Worm (Caenorhabditis elegans) whole organism, L1 larva: Measurements from ENCODE around the gene ZC84.7.
A peak's percentile ranks its signal among the peaks of the same experiment; 100 is the strongest.

Experiments
- C16A3.4 ChIP-seq: fragments of 150-350 bp; optimal IDR thresholded peaks from 2 replicates; lab custom pipeline; 2014; ENCODE audit warnings: missing biosample characterization, missing genetic modification characterization
- Y116A8C.19 ChIP-seq: sonication (generic microtip); optimal IDR thresholded peaks from 2 replicates; lab custom pipeline; 2016; ENCODE audit warnings: missing compliant biosample characterization, missing genetic modification characterization, borderline replicate concordance
- aha-1 ChIP-seq: fragments of 150-350 bp; optimal IDR thresholded peaks from 2 replicates; lab custom pipeline; 2014; ENCODE audit warnings: missing biosample characterization, missing genetic modification characterization
- alr-1 ChIP-seq: fragments of 200-800 bp; sonication (Bioruptor generic); optimal IDR thresholded peaks from 2 replicates; lab custom pipeline; 2018; ENCODE audit warnings: borderline replicate concordance, mild to moderate bottlenecking, missing genetic modification characterization, missing compliant biosample characterization
- ama-1 ChIP-seq: fragments of 150-350 bp; optimal IDR thresholded peaks from 2 replicates; lab custom pipeline; 2014
- blmp-1 ChIP-seq: fragments of 150-350 bp; optimal IDR thresholded peaks from 2 replicates; lab custom pipeline; 2014; ENCODE audit warnings: missing biosample characterization, missing genetic modification characterization
- ceh-82 ChIP-seq, 3 experiments: fragments of 150-350 bp in 1 of 3; sonication (generic microtip) in 2 of 3; optimal IDR thresholded peaks; 2 replicates each; lab custom pipeline; 2014 to 2017; ENCODE audit warnings: missing biosample characterization in 3 of 3, missing genetic modification characterization in 3 of 3
- ces-1 ChIP-seq: fragments of 150-350 bp; optimal IDR thresholded peaks from 2 replicates; lab custom pipeline; 2014; ENCODE audit warnings: missing biosample characterization, missing genetic modification reagents, missing genetic modification characterization
- efl-3 ChIP-seq: fragments of 200-800 bp; sonication (Bioruptor generic); optimal IDR thresholded peaks from 2 replicates; lab custom pipeline; 2018; ENCODE audit warnings: mild to moderate bottlenecking, missing genetic modification characterization, missing compliant biosample characterization
- elt-3 ChIP-seq, 6 experiments: fragments of 150-350 bp in 1 of 6; sonication (generic microtip); optimal IDR thresholded peaks; 2 replicates each; lab custom pipeline; 2017 to 2018; ENCODE audit warnings: missing biosample characterization in 6 of 6, missing genetic modification characterization in 6 of 6, inconsistent platforms in 1 of 6
- ets-5 ChIP-seq: fragments of 200-800 bp; sonication (Bioruptor generic); IDR thresholded peaks from 2 replicates; pipeline ENCODE4 v1.3.6; 2022; ENCODE audit warnings: missing genetic modification characterization, missing compliant biosample characterization
- fkh-4 ChIP-seq: sonication (generic microtip); optimal IDR thresholded peaks from 2 replicates; lab custom pipeline; 2016; ENCODE audit warnings: missing compliant biosample characterization, missing genetic modification characterization, borderline replicate concordance
- fos-1 ChIP-seq: fragments of 150-350 bp; optimal IDR thresholded peaks from 2 replicates; lab custom pipeline; 2014; ENCODE audit warnings: missing biosample characterization, missing genetic modification characterization
- hlh-17 ChIP-seq: fragments of 200-800 bp; sonication (Bioruptor generic); optimal IDR thresholded peaks from 2 replicates; lab custom pipeline; 2018; ENCODE audit warnings: missing genetic modification characterization, mild to moderate bottlenecking, missing compliant biosample characterization, moderate library complexity, borderline replicate concordance
- hlh-4 ChIP-seq: sonication (generic microtip); optimal IDR thresholded peaks from 2 replicates; lab custom pipeline; 2016; ENCODE audit warnings: mild to moderate bottlenecking, missing genetic modification characterization, missing compliant biosample characterization
- hpl-2 ChIP-seq: fragments of 150-350 bp; optimal IDR thresholded peaks from 2 replicates; lab custom pipeline; 2014; ENCODE audit warnings: missing biosample characterization, missing genetic modification reagents, missing genetic modification characterization
- irx-1 ChIP-seq: sonication (generic microtip); optimal IDR thresholded peaks from 2 replicates; lab custom pipeline; 2016; ENCODE audit warnings: missing genetic modification characterization, missing compliant biosample characterization
- jun-1 ChIP-seq: fragments of 150-350 bp; optimal IDR thresholded peaks from 2 replicates; lab custom pipeline; 2014; ENCODE audit warnings: missing biosample characterization, missing genetic modification reagents, missing genetic modification characterization
- lin-13 ChIP-seq: fragments of 150-350 bp; optimal IDR thresholded peaks from 2 replicates; lab custom pipeline; 2014; ENCODE audit warnings: missing biosample characterization, missing genetic modification reagents, missing genetic modification characterization
- lin-14 ChIP-seq: fragments of 200-800 bp; sonication (Bioruptor generic); optimal IDR thresholded peaks from 2 replicates; lab custom pipeline; 2018; ENCODE audit warnings: mild to moderate bottlenecking, missing genetic modification characterization, moderate library complexity, missing compliant biosample characterization
- lin-35 ChIP-seq, 2 experiments: fragments of 150-350 bp; optimal IDR thresholded peaks; 2 replicates each; lab custom pipeline; 2014; ENCODE audit warnings: missing biosample characterization in 2 of 2, missing genetic modification characterization in 2 of 2, missing genetic modification reagents in 2 of 2
- lir-3 ChIP-seq: sonication (generic microtip); optimal IDR thresholded peaks from 2 replicates; lab custom pipeline; 2016; ENCODE audit warnings: mild to moderate bottlenecking, missing genetic modification characterization, moderate library complexity, missing compliant biosample characterization; ENCODE audit not compliant: poor library complexity
- lsy-2 ChIP-seq, 2 experiments: fragments of 150-350 bp; optimal IDR thresholded peaks; 2 replicates each; lab custom pipeline; 2014; ENCODE audit warnings: missing biosample characterization in 2 of 2, missing genetic modification characterization in 2 of 2
- mab-9 ChIP-seq: fragments of 200-800 bp; sonication (Bioruptor generic); IDR thresholded peaks from 2 replicates; pipeline ENCODE4 v1.3.6; 2022; ENCODE audit warnings: missing genetic modification reagents, missing genetic modification characterization, missing compliant biosample characterization
- nhr-12 ChIP-seq: sonication (generic microtip); optimal IDR thresholded peaks from 2 replicates; lab custom pipeline; 2017; ENCODE audit warnings: missing biosample characterization, missing genetic modification characterization
- nhr-19 ChIP-seq: fragments of 200-800 bp; sonication (Bioruptor generic); conservative IDR thresholded peaks from 2 replicates; pipeline ENCODE4 v1.3.6; 2022; ENCODE audit warnings: missing genetic modification characterization, missing compliant biosample characterization
- nhr-20 ChIP-seq: sonication (generic microtip); optimal IDR thresholded peaks from 2 replicates; lab custom pipeline; 2016; ENCODE audit warnings: mild to moderate bottlenecking, missing genetic modification characterization, missing compliant biosample characterization
- nhr-28 ChIP-seq: fragments of 150-350 bp; optimal IDR thresholded peaks from 2 replicates; lab custom pipeline; 2014; ENCODE audit warnings: missing biosample characterization, missing genetic modification characterization
- nhr-47 ChIP-seq: sonication (generic microtip); optimal IDR thresholded peaks from 2 replicates; lab custom pipeline; 2016; ENCODE audit warnings: mild to moderate bottlenecking, missing genetic modification characterization, moderate library complexity, missing compliant biosample characterization
- nhr-71 ChIP-seq: sonication (generic microtip); optimal IDR thresholded peaks from 2 replicates; lab custom pipeline; 2016; ENCODE audit warnings: mild to moderate bottlenecking, missing genetic modification characterization, moderate library complexity, missing compliant biosample characterization
- nhr-77 ChIP-seq: fragments of 150-350 bp; optimal IDR thresholded peaks from 2 replicates; lab custom pipeline; 2014; ENCODE audit warnings: missing biosample characterization, missing genetic modification characterization
- nhr-85 ChIP-seq: sonication (generic microtip); peaks from one replicate; lab custom pipeline; 2016; ENCODE audit warnings: missing genetic modification characterization, inconsistent platforms, missing compliant biosample characterization
- nhr-90 ChIP-seq: sonication (generic microtip); optimal IDR thresholded peaks from 2 replicates; lab custom pipeline; 2016; ENCODE audit warnings: mild to moderate bottlenecking, missing genetic modification characterization, missing compliant biosample characterization; ENCODE audit not compliant: poor library complexity
- pag-3 ChIP-seq: sonication (generic microtip); optimal IDR thresholded peaks from 2 replicates; lab custom pipeline; 2017; ENCODE audit warnings: missing genetic modification characterization, mild to moderate bottlenecking, missing compliant biosample characterization, antibody characterized with exemption, borderline replicate concordance; ENCODE audit not compliant: insufficient read depth
- rnt-1 ChIP-seq: sonication (generic microtip); optimal IDR thresholded peaks from 2 replicates; lab custom pipeline; 2016; ENCODE audit warnings: mild to moderate bottlenecking, missing genetic modification characterization, moderate library complexity, missing compliant biosample characterization
- skn-1 ChIP-seq: fragments of 150-350 bp; optimal IDR thresholded peaks from 2 replicates; lab custom pipeline; 2014; ENCODE audit warnings: missing biosample characterization, missing genetic modification characterization
- snpc-4 ChIP-seq: fragments of 150-350 bp; optimal IDR thresholded peaks from 2 replicates; lab custom pipeline; 2014; ENCODE audit warnings: missing biosample characterization, missing genetic modification characterization
- snu-23 ChIP-seq: sonication (generic microtip); optimal IDR thresholded peaks from 2 replicates; lab custom pipeline; 2016; ENCODE audit warnings: missing genetic modification characterization, missing compliant biosample characterization
- sptf-1 ChIP-seq: fragments of 150-350 bp; optimal IDR thresholded peaks from 2 replicates; lab custom pipeline; 2014; ENCODE audit warnings: missing biosample characterization, missing genetic modification characterization
- sup-37 ChIP-seq: fragments of 200-800 bp; sonication (Bioruptor generic); optimal IDR thresholded peaks from 2 replicates; lab custom pipeline; 2018; ENCODE audit warnings: mild to moderate bottlenecking, missing genetic modification characterization, missing compliant biosample characterization
- swsn-7 ChIP-seq: sonication (generic microtip); optimal IDR thresholded peaks from 2 replicates; lab custom pipeline; 2016; ENCODE audit warnings: missing genetic modification characterization, missing compliant biosample characterization
- tbx-2 ChIP-seq: sonication (generic microtip); optimal IDR thresholded peaks from 2 replicates; lab custom pipeline; 2016; ENCODE audit warnings: missing genetic modification characterization, missing compliant biosample characterization
- tlp-1 ChIP-seq: fragments of 150-350 bp; optimal IDR thresholded peaks from 2 replicates; lab custom pipeline; 2014; ENCODE audit warnings: missing biosample characterization, missing genetic modification characterization
- unc-130 ChIP-seq: fragments of 150-350 bp; optimal IDR thresholded peaks from 2 replicates; lab custom pipeline; 2017; ENCODE audit warnings: missing biosample characterization, missing genetic modification characterization, inconsistent platforms
- unc-62 ChIP-seq: fragments of 150-350 bp; optimal IDR thresholded peaks from 2 replicates; lab custom pipeline; 2014; ENCODE audit warnings: missing biosample characterization, missing genetic modification reagents, missing genetic modification characterization
- unc-86 ChIP-seq: sonication (generic microtip); optimal IDR thresholded peaks from 2 replicates; lab custom pipeline; 2016; ENCODE audit warnings: missing genetic modification characterization, missing compliant biosample characterization
- unc-98 ChIP-seq: fragments of 200-800 bp; sonication (Bioruptor generic); IDR thresholded peaks from 2 replicates; pipeline ENCODE4 v1.3.6; 2022; ENCODE audit warnings: missing genetic modification characterization, missing compliant biosample characterization
- vab-15 ChIP-seq: sonication (generic microtip); optimal IDR thresholded peaks from 2 replicates; lab custom pipeline; 2017; ENCODE audit warnings: missing genotype, mild to moderate bottlenecking, missing genetic modification characterization, missing compliant biosample characterization
- zag-1 ChIP-seq: fragments of 150-350 bp; optimal IDR thresholded peaks from 2 replicates; lab custom pipeline; 2014; ENCODE audit warnings: missing biosample characterization, missing genetic modification characterization
- ztf-4 ChIP-seq: fragments of 150-350 bp; optimal IDR thresholded peaks from 2 replicates; lab custom pipeline; 2014; ENCODE audit warnings: missing biosample characterization, missing genetic modification characterization

Gene ZC84.7

DNA sequence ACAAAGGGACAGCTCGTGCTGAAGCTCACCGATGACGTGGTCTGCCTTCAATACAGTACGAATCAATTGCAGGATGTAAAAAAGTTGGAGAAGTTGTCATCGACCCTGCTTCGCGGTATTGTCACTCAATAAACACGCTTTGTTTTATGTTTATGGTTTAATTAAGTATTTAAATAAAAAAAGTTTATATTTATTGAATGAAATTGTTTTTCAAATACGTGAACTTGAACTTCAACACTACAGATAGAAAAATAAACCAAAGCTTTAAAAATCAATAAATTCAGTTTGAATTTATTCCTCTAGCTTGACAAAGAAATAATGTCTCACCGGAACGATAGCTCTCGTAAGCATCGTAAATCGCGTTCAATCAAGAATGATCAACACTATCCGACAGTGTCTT lies 40.1 kb upstream of the ZC84.7 start, which contains the start of gene ZK512.8:
ZK512.8 (plus strand) TSS at position 301 of the 400 bp plus-strand sequence.
- no peak for TF ChIP-seq pag-3 (tag; lab: Kevin White, UChicago)

DNA sequence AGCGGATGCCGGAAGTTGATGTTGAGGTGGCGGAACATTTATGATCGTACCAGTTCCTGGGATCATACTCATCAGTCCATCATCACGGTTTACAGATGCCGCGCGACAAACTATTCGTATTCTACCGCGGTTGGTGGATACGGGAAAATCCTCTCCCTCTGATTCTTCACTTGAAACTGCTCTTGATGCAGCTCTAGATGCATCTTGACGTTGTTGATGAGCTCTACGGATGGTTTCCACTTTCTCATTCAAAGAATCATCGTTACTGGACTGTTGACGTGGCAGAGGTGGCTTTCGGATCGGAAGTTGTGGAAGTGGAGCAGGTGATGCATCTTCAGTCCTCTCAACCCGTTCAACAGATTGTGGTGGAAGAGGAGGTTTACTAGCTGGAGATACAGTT lies 36.7 kb upstream of the ZC84.7 start:
- TF ChIP-seq alr-1 (tag; lab: Kevin White, UChicago) (no peak), unc-86 (tag; lab: Kevin White, UChicago) (no peak), hpl-2 (GFP tag; lab: Kevin White, UChicago) (no peak), fos-1 (no peak), blmp-1 (tag; lab: Kevin White, UChicago) (no peak), irx-1 (no peak), unc-130 (no peak), jun-1 (tag; lab: Kevin White, UChicago) (no peak), tlp-1 (tag; lab: Kevin White, UChicago) (no peak), aha-1 (tag; lab: Kevin White, UChicago) (no peak), zag-1 (tag; lab: Kevin White, UChicago) (no peak), hlh-17 (GFP tag; lab: Kevin White, UChicago) (no peak), tbx-2 (tag; lab: Kevin White, UChicago) (no peak), nhr-28 (tag; lab: Kevin White, UChicago) (no peak), efl-3 (GFP tag; lab: Kevin White, UChicago) (no peak), lir-3 (tag; lab: Kevin White, UChicago) (no peak), ets-5 (GFP tag; lab: Robert Waterston, UW) (no peak), nhr-71 (no peak), lin-13 (GFP tag; lab: Kevin White, UChicago) (no peak), nhr-12 (tag; lab: Kevin White, UChicago) (no peak)

DNA sequence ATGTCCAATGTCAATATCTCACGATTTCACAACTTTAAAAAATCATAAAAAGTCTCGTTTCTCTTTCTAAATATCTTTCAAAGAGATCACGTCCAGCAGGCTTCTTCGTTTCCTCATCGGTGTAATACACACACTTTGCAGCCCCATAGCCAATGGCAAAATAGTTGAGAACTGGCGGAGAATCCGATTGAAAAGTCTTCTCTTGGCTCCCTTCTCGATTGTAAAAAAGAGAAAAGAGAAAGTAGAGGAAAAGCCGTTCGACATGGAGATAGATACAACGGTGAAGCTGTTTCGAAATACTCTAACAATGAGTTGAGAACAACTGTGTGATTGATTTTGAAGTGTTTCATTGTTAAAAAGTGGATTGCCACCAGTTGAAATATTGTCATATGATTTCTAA lies 34.0 kb upstream of the ZC84.7 start:
- TF ChIP-seq hlh-4 (tag; lab: Kevin White, UChicago) (no peak), lin-35 (GFP tag; optimal IDR thresholded peaks at IDR 0.05; lab: Kevin White, UChicago) (no peak), nhr-77 (tag; lab: Kevin White, UChicago) (no peak), fkh-4 (tag; lab: Kevin White, UChicago) (peak; percentile 1), pag-3 (tag; lab: Kevin White, UChicago) (peak; percentile 89), snpc-4 (no peak), ama-1 (lab: Kevin White, UChicago) (no peak), lsy-2 (tag; optimal IDR thresholded peaks at IDR 0.05; lab: Kevin White, UChicago) (peak; percentile 6 to 52), swsn-7 (tag; lab: Kevin White, UChicago) (no peak), tlp-1 (tag; lab: Kevin White, UChicago) (no peak), lin-14 (peak; percentile 82), nhr-47 (no peak), unc-98 (GFP tag; lab: Robert Waterston, UW) (no peak), nhr-12 (tag; lab: Kevin White, UChicago) (no peak), C16A3.4 (tag; lab: Kevin White, UChicago) (peak; percentile 11), nhr-19 (GFP tag; lab: Robert Waterston, UW) (peak; percentile 22; the same call in 1 of the 2 replicates), ces-1 (GFP tag; lab: Kevin White, UChicago) (no peak), nhr-85 (no peak), skn-1 (tag; lab: Kevin White, UChicago) (no peak), snu-23 (GFP tag; lab: Kevin White, UChicago) (peak; percentile 29), Y116A8C.19 (tag; lab: Kevin White, UChicago) (no peak), nhr-20 (tag; lab: Kevin White, UChicago) (peak; percentile 25), sptf-1 (tag; lab: Kevin White, UChicago) (no peak), ceh-82 (tag; optimal IDR thresholded peaks at IDR 0.05; lab: Kevin White, UChicago) (no peak), ztf-4 (tag; lab: Kevin White, UChicago) (no peak), rnt-1 (tag; lab: Kevin White, UChicago) (peak; percentile 64), elt-3 (tag; optimal IDR thresholded peaks at IDR 0.05; lab: Kevin White, UChicago) (no peak), vab-15 (tag; lab: Kevin White, UChicago) (no peak), nhr-90 (tag; lab: Kevin White, UChicago) (no peak), nhr-71 (peak; percentile 55), mab-9 (GFP tag; lab: Robert Waterston, UW) (no peak), sup-37 (GFP tag; lab: Kevin White, UChicago) (no peak), irx-1 (no peak), unc-62 (GFP tag; lab: Kevin White, UChicago) (no peak)
